Worm (Caenorhabditis elegans) whole organism, young adult: Measurements from ENCODE around the gene oac-31.

Source experiments
- F33H1.4 ChIP-seq: fragments of 200-800 bp; sonication (Bioruptor generic); IDR thresholded peaks from 2 replicates; pipeline ENCODE4 v1.3.6; 2022; ENCODE audit warnings: missing genetic modification reagents, missing genetic modification characterization, missing compliant biosample characterization
- F37B4.10 ChIP-seq: fragments of 200-800 bp; sonication (Bioruptor generic); IDR thresholded peaks from 2 replicates; pipeline ENCODE4 v1.3.6; 2022; ENCODE audit warnings: missing genetic modification characterization, missing compliant biosample characterization
- K11D2.4 ChIP-seq: fragments of 200-800 bp; sonication (Bioruptor generic); IDR thresholded peaks from 2 replicates; pipeline ENCODE4 v1.3.6; 2022; ENCODE audit warnings: missing genetic modification reagents, missing genetic modification characterization, missing compliant biosample characterization
- K12H6.12 ChIP-seq: fragments of 200-800 bp; sonication (Bioruptor generic); optimal IDR thresholded peaks from 2 replicates; lab custom pipeline; 2018; ENCODE audit warnings: mild to moderate bottlenecking, missing genetic modification characterization, missing compliant biosample characterization
- T26A5.8 ChIP-seq: sonication (generic microtip); optimal IDR thresholded peaks from 2 replicates; lab custom pipeline; 2016; ENCODE audit warnings: missing genetic modification characterization, missing compliant biosample characterization
- Y79H2A.3 ChIP-seq: fragments of 200-800 bp; sonication (Bioruptor generic); conservative IDR thresholded peaks from 2 replicates; pipeline ENCODE4 v1.3.6; 2022; ENCODE audit warnings: missing genetic modification reagents, missing genetic modification characterization, missing compliant biosample characterization
- ZK185.1 ChIP-seq: sonication (generic microtip); optimal IDR thresholded peaks from 2 replicates; lab custom pipeline; 2016; ENCODE audit warnings: mild to moderate bottlenecking, missing genetic modification characterization, missing compliant biosample characterization; ENCODE audit not compliant: poor library complexity, severe bottlenecking
- akir-1 ChIP-seq: fragments of 200-800 bp; sonication (Bioruptor generic); optimal IDR thresholded peaks from 2 replicates; lab custom pipeline; 2018; ENCODE audit warnings: mild to moderate bottlenecking, missing genetic modification characterization, moderate library complexity, missing compliant biosample characterization
- aptf-3 ChIP-seq: fragments of 200-800 bp; sonication (Bioruptor generic); IDR thresholded peaks from 2 replicates; pipeline ENCODE4 v1.3.6; 2022; ENCODE audit warnings: missing genetic modification characterization, missing compliant biosample characterization
- atf-7 ChIP-seq: sonication (generic microtip); optimal IDR thresholded peaks from 2 replicates; lab custom pipeline; 2017; ENCODE audit warnings: mild to moderate bottlenecking, missing genetic modification characterization, missing compliant biosample characterization
- attf-3 ChIP-seq: fragments of 200-800 bp; sonication (Bioruptor generic); conservative IDR thresholded peaks from 2 replicates; pipeline ENCODE4 v1.3.6; 2022; ENCODE audit warnings: missing genetic modification reagents, missing genetic modification characterization, missing compliant biosample characterization
- egl-44 ChIP-seq: fragments of 200-800 bp; sonication (Bioruptor generic); IDR thresholded peaks from 2 replicates; pipeline ENCODE4 v1.3.6; 2022; ENCODE audit warnings: missing genetic modification reagents, missing genetic modification characterization, missing compliant biosample characterization
- gei-17 ChIP-seq: fragments of 200-800 bp; sonication (Bioruptor generic); optimal IDR thresholded peaks from 2 replicates; lab custom pipeline; 2018; ENCODE audit warnings: mild to moderate bottlenecking, missing genetic modification characterization, missing compliant biosample characterization
- let-607 ChIP-seq, 2 experiments: fragments of 200-800 bp in 1 of 2; sonication (Bioruptor generic) in 1 of 2; sonication (generic microtip) in 1 of 2; optimal IDR thresholded peaks; 2 replicates each; lab custom pipeline; 2016 to 2018; ENCODE audit warnings: mild to moderate bottlenecking in 2 of 2, missing compliant biosample characterization in 2 of 2, missing genetic modification characterization in 2 of 2, moderate library complexity in 2 of 2, missing genotype in 1 of 2
- lin-54 ChIP-seq: fragments of 200-800 bp; sonication (Bioruptor generic); optimal IDR thresholded peaks from 2 replicates; lab custom pipeline; 2018; ENCODE audit warnings: mild to moderate bottlenecking, missing genetic modification characterization, missing compliant biosample characterization
- lsy-27 ChIP-seq: sonication (generic microtip); optimal IDR thresholded peaks from 2 replicates; lab custom pipeline; 2017; ENCODE audit warnings: missing genetic modification characterization, mild to moderate bottlenecking, missing compliant biosample characterization, antibody characterized with exemption, missing genotype, borderline replicate concordance; ENCODE audit not compliant: insufficient read depth
- mel-28 ChIP-seq: sonication (generic microtip); optimal IDR thresholded peaks from 2 replicates; lab custom pipeline; 2016; ENCODE audit warnings: borderline replicate concordance, mild to moderate bottlenecking, missing genetic modification characterization, missing compliant biosample characterization
- mes-4 ChIP-seq: sonication (generic microtip); optimal IDR thresholded peaks from 2 replicates; lab custom pipeline; 2016; ENCODE audit warnings: missing genotype, missing genetic modification characterization, missing compliant biosample characterization
- mxl-1 ChIP-seq: sonication (generic microtip); optimal IDR thresholded peaks from 2 replicates; lab custom pipeline; 2016; ENCODE audit warnings: missing genetic modification characterization, missing compliant biosample characterization
- nhr-90 ChIP-seq: sonication (generic microtip); optimal IDR thresholded peaks from 2 replicates; lab custom pipeline; 2016; ENCODE audit warnings: missing genotype, mild to moderate bottlenecking, missing genetic modification characterization, missing compliant biosample characterization
- sdz-38 ChIP-seq: sonication (generic microtip); optimal IDR thresholded peaks from 2 replicates; lab custom pipeline; 2016; ENCODE audit warnings: missing genotype, missing genetic modification characterization, missing compliant biosample characterization
- somi-1 ChIP-seq: fragments of 200-800 bp; sonication (Bioruptor generic); optimal IDR thresholded peaks from 2 replicates; lab custom pipeline; 2018; ENCODE audit warnings: mild to moderate bottlenecking, missing genetic modification characterization, missing compliant biosample characterization
- sptf-2 ChIP-seq: fragments of 200-800 bp; sonication (Bioruptor generic); optimal IDR thresholded peaks from 2 replicates; lab custom pipeline; 2018; ENCODE audit warnings: mild to moderate bottlenecking, missing genetic modification characterization, missing compliant biosample characterization
- tlf-1 ChIP-seq: fragments of 200-800 bp; sonication (Bioruptor generic); optimal IDR thresholded peaks from 2 replicates; lab custom pipeline; 2018; ENCODE audit warnings: mild to moderate bottlenecking, missing genetic modification characterization, missing compliant biosample characterization
- unc-62 ChIP-seq: fragments of 150-350 bp; optimal IDR thresholded peaks from 2 replicates; lab custom pipeline; 2014; ENCODE audit warnings: missing biosample characterization, missing genetic modification reagents, missing genetic modification characterization
- xnd-1 ChIP-seq: sonication (generic microtip); optimal IDR thresholded peaks from 2 replicates; lab custom pipeline; 2016; ENCODE audit warnings: missing genotype, missing genetic modification reagents, missing genetic modification characterization, missing compliant biosample characterization
- zfh-2 ChIP-seq: fragments of 200-800 bp; sonication (Bioruptor generic); conservative IDR thresholded peaks from 2 replicates; pipeline ENCODE4 v1.3.6; 2022; ENCODE audit warnings: missing genetic modification reagents, missing genetic modification characterization, missing compliant biosample characterization
- ztf-25 ChIP-seq: fragments of 200-800 bp; sonication (Bioruptor generic); IDR thresholded peaks from 2 replicates; pipeline ENCODE4 v1.3.6; 2022; ENCODE audit warnings: missing genetic modification reagents, missing genetic modification characterization, missing compliant biosample characterization

Gene oac-31

DNA sequence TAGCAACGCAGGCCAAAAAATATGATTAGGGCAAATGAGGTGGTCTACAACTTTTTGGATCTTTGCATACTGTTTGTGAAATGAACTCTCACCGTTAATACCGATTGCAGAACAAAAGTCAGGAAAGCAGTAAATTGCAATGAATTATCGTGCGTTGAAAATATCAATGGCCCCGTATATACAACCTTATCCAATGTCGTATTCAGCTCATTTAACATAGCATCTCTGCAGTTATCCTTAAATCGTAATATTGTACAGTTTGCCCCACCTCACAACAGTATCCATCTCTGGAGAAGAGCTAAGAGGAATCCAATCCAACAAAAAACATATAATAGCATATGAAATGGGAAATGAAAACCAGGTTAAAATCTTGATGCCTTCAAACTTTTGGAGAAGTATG, 9.2 kb downstream of the oac-31 start:
- no peak for TF ChIP-seq let-607 (tag; optimal IDR thresholded peaks at IDR 0.05; lab: Kevin White, UChicago)
- TF ChIP-seq mes-4 = no peak
- TF ChIP-seq F37B4.10 (GFP tag; lab: Robert Waterston, UW) = no peak

- no peak for TF ChIP-seq K12H6.12 (tag; lab: Kevin White, UChicago)
Observed at ce11 chrV:1531159-1531558, 10.5 kb downstream of the oac-31 start, which contains the start of gene K02H11.4. Gene K02H11.4 (minus strand): TSS chrV:1531259.

- TF ChIP-seq ztf-25 (GFP tag; lab: Robert Waterston, UW) (no peak), xnd-1 (tag; lab: Kevin White, UChicago) (no peak), K12H6.12 (tag; lab: Kevin White, UChicago) (no peak), mel-28 (tag; lab: Kevin White, UChicago) (no peak), sptf-2 (GFP tag; lab: Kevin White, UChicago) (no peak), nhr-90 (tag; lab: Kevin White, UChicago) (no peak), sdz-38 (tag; lab: Kevin White, UChicago) (no peak), zfh-2 (GFP tag; lab: Robert Waterston, UW) (no peak), atf-7 (no peak), egl-44 (GFP tag; lab: Robert Waterston, UW) (no peak), unc-62 (GFP tag; lab: Kevin White, UChicago) (no peak)
Observed at ce11 chrV:1527985-1528384, 13.7 kb downstream of the oac-31 start, which contains the start of gene str-236. Gene str-236 (minus strand): TSS chrV:1528085.

DNA sequence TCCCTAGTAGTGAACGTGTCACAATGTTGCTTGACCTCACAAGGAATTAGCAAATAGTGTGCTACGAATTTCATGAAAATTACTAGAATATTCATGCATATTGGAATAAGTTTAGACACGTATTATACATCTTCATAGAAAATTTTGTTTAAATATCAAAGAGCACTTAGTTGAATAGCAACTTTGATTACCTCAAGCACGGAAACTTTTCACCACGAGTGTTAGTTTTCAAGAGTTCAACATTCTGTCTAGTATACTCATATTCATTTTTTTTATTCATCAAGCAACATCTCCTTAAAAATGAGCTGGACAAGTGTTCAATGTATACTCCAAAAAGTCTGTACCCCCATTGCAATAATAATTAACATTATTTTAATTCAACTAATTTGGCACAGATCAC, 19.2 kb downstream of the oac-31 start, which contains the start of gene str-243:
Gene str-243, plus strand, starts transcription at position 301 of the 400 bp plus-strand sequence.
- TF ChIP-seq mxl-1 (tag; lab: Kevin White, UChicago) = no peak
- TF ChIP-seq gei-17 (GFP tag; lab: Kevin White, UChicago) = no peak

DNA sequence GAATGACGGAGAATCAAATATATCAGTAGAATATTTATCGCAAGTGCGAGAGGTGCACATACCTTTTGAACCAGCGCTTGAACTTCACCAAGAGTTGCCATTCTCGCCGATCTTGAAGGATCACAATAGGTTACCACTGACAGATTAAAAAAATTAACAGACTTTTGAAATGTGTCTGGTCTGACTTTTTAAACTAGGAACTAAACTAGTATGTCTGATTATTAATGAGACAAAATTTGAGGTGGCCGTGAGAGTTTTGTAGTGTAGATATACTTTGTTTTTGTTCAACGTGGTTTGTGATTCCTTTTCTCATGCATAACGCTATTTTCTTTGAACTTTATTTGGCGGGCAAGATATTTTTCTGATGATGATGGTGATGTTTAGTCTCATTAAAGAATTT, 19.8 kb downstream of the oac-31 start, which contains the start of gene str-240:
Gene str-240, minus strand, starts transcription at position 101 of the 400 bp plus-strand sequence.
- no peak for TF ChIP-seq akir-1 (GFP tag; lab: Kevin White, UChicago)
- TF ChIP-seq somi-1 = no peak
- no peak for TF ChIP-seq K12H6.12 (tag; lab: Kevin White, UChicago)
- no peak for TF ChIP-seq tlf-1 (GFP tag; lab: Kevin White, UChicago)
- TF ChIP-seq Y79H2A.3 (GFP tag; lab: Robert Waterston, UW) = no peak
- no peak for TF ChIP-seq egl-44 (GFP tag; lab: Robert Waterston, UW)
- TF ChIP-seq aptf-3 (GFP tag; lab: Robert Waterston, UW) = no peak
- no peak for TF ChIP-seq sdz-38 (tag; lab: Kevin White, UChicago)

- TF ChIP-seq T26A5.8 (tag; lab: Kevin White, UChicago) (no peak), K11D2.4 (GFP tag; lab: Robert Waterston, UW) (no peak), lsy-27 (tag; lab: Kevin White, UChicago) (no peak), F33H1.4 (GFP tag; lab: Robert Waterston, UW) (no peak), let-607 (tag; optimal IDR thresholded peaks at IDR 0.05; lab: Kevin White, UChicago) (no peak), ZK185.1 (tag; lab: Kevin White, UChicago) (no peak), unc-62 (GFP tag; lab: Kevin White, UChicago) (no peak), lin-54 (GFP tag; lab: Kevin White, UChicago) (no peak), mes-4 (no peak), attf-3 (GFP tag; lab: Robert Waterston, UW) (no peak)
Observed at ce11 chrV:1511537-1511936, 30.1 kb downstream of the oac-31 start, which contains the start of gene nhr-260. Gene nhr-260 (minus strand): TSS chrV:1511637.
